Comparison of ENCODE assay signal across 3 fruit fly cellular contexts in the genomic region with DNA sequence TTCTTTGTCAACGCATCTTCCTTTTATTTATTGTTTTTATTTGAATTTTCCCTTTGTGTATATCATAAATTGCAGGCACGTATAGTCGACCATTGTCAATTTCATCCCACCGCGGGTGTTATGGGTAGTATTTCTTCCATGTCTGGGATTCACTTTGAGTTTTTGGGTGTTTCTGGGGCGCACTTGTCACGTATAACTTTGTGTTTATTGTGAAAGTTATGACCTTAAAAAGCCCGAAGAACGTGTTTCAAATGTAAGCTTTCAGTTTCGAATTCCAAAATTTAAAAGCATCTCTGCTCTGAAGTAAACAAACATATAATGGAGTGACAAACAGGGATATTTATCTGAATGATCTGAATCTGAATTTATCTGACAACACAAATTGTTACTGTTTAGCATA.
TF ChIP-seq lines count a peak whose summit lies in the region.

No protein-coding gene starts in this region.

- no peak for TF ChIP-seq CTCF in whole organism, embryonic (GFP tag; optimal IDR thresholded peaks at IDR 0.05; lab: Kevin White, UChicago)

TF ChIP-seq in whole organism, embryonic, 481 proteins besides CTCF, POLR2A, EP300 and RAD21:
- TF ChIP-seq HLH3B (GFP tag; IDR thresholded peaks at IDR 0.05; lab: Robert Waterston, UW) (no peak), Blimp-1 (GFP tag; optimal IDR thresholded peaks at IDR 0.05; lab: Kevin White, UChicago) (peak; percentile 74)

TF ChIP-seq in whole organism, prepupa, 60 proteins besides CTCF, POLR2A, EP300 and RAD21:
- TF ChIP-seq CG11294 (GFP tag; IDR thresholded peaks at IDR 0.05; lab: Robert Waterston, UW) (no peak), Eip78C (GFP tag; lab: Kevin White, UChicago) (peak; percentile 27)

TF ChIP-seq in whole organism, wandering third instar larva, 38 proteins besides CTCF, POLR2A, EP300 and RAD21:
- no peak for TF ChIP-seq Dfd (GFP tag; optimal IDR thresholded peaks at IDR 0.05; lab: Kevin White, UChicago)
- no peak for TF ChIP-seq Rel (GFP tag; optimal IDR thresholded peaks at IDR 0.05; lab: Kevin White, UChicago)
- TF ChIP-seq Rel (tag; optimal IDR thresholded peaks at IDR 0.05; lab: Kevin White, UChicago): peak; percentile 58
- no peak for TF ChIP-seq Mio (GFP tag; optimal IDR thresholded peaks at IDR 0.05; lab: Kevin White, UChicago)
- no peak for TF ChIP-seq ey (GFP tag; optimal IDR thresholded peaks at IDR 0.05; lab: Kevin White, UChicago)
- TF ChIP-seq Hr83 (GFP tag; optimal IDR thresholded peaks at IDR 0.05; lab: Kevin White, UChicago; ENCODE audit: poor library complexity, severe bottlenecking): no peak

Comparison
In these comparisons a context has a peak if more than half of its experiments do, and no peak if none do; other contexts are left out.
1. Of the 7 proteins assayed by ChIP-seq in both whole organism, embryonic and whole organism, prepupa: peak only in whole organism, embryonic: Blimp-1; only in whole organism, prepupa: none; in both: none; in neither: 6.